Worm (Caenorhabditis elegans): ENCODE results near the gene T22C8.1.

Gene T22C8.1

ce11 chrII:8577509-8578099, 35.0 kb upstream of the T22C8.1 start, which contains the start of gene F54C9.9:
Gene F54C9.9 (plus strand): TSS chrII:8578049.
- TF ChIP-seq tra-4 (tag; optimal IDR thresholded peaks at IDR 0.05) (no peak), scrt-1 (GFP tag; IDR thresholded peaks at IDR 0.05) (no peak), B0310.2 (tag; optimal IDR thresholded peaks at IDR 0.05) (no peak), ets-7 (tag; optimal IDR thresholded peaks at IDR 0.05) (no peak), pes-1 (GFP tag; IDR thresholded peaks at IDR 0.05) (no peak), hmg-4 (GFP tag; optimal IDR thresholded peaks at IDR 0.05) (no peak), ceh-13 (GFP tag; optimal IDR thresholded peaks at IDR 0.05) (no peak), tbx-11 (GFP tag; IDR thresholded peaks at IDR 0.05) (no peak), aly-1 (tag; optimal IDR thresholded peaks at IDR 0.05) (no peak), sea-1 (GFP tag; conservative IDR thresholded peaks at IDR 0.05) (no peak), flt-1 (GFP tag; IDR thresholded peaks at IDR 0.05) (no peak), hmbx-1 (tag; optimal IDR thresholded peaks at IDR 0.05) (no peak), ceh-36 (tag; optimal IDR thresholded peaks at IDR 0.05) (no peak), tbx-37 (GFP tag; conservative IDR thresholded peaks at IDR 0.05) (no peak), hnd-1 (tag; optimal IDR thresholded peaks at IDR 0.05) (no peak), ama-1 (optimal IDR thresholded peaks at IDR 0.05) (no peak), F13C5.2 (tag; optimal IDR thresholded peaks at IDR 0.05) (no peak)

- no peak for TF ChIP-seq hnd-1 (tag; optimal IDR thresholded peaks at IDR 0.05)
- no peak for TF ChIP-seq pes-1 (GFP tag; IDR thresholded peaks at IDR 0.05)
- TF ChIP-seq hmbx-1 (tag; optimal IDR thresholded peaks at IDR 0.05), result no peak
- no peak for TF ChIP-seq F13C5.2 (tag; optimal IDR thresholded peaks at IDR 0.05)
- no peak for TF ChIP-seq ama-1 (optimal IDR thresholded peaks at IDR 0.05)
- TF ChIP-seq tbx-11 (GFP tag; IDR thresholded peaks at IDR 0.05), result no peak
- TF ChIP-seq scrt-1 (GFP tag; IDR thresholded peaks at IDR 0.05), result no peak
- no peak for TF ChIP-seq sea-1 (GFP tag; conservative IDR thresholded peaks at IDR 0.05)
- no peak for TF ChIP-seq flt-1 (GFP tag; IDR thresholded peaks at IDR 0.05)
- TF ChIP-seq tra-4 (tag; optimal IDR thresholded peaks at IDR 0.05), result no peak
- TF ChIP-seq B0310.2 (tag; optimal IDR thresholded peaks at IDR 0.05), result no peak
- TF ChIP-seq ets-7 (tag; optimal IDR thresholded peaks at IDR 0.05), result no peak
- TF ChIP-seq tbx-37 (GFP tag; conservative IDR thresholded peaks at IDR 0.05), result no peak
- no peak for TF ChIP-seq hmg-4 (GFP tag; optimal IDR thresholded peaks at IDR 0.05)
- TF ChIP-seq ceh-36 (tag; optimal IDR thresholded peaks at IDR 0.05), result no peak
- TF ChIP-seq aly-1 (tag; optimal IDR thresholded peaks at IDR 0.05), result no peak
These were observed 30.9 kb upstream of the T22C8.1 start, which contains the start of gene arl-1 for ce11 chrII:8581700-8582099. Gene arl-1 (plus strand): TSS chrII:8582000.

ce11 chrII:8583035-8583434, 29.5 kb upstream of the T22C8.1 start:
- peak; percentile 54 for TF ChIP-seq ama-1 (optimal IDR thresholded peaks at IDR 0.05)
- no peak for TF ChIP-seq aly-1 (tag; optimal IDR thresholded peaks at IDR 0.05)

ce11 chrII:8585036-8585627, 27.4 kb upstream of the T22C8.1 start, which contains the start of gene F54C9.11:
Gene F54C9.11 (minus strand): TSS chrII:8585086.
- TF ChIP-seq ama-1 (optimal IDR thresholded peaks at IDR 0.05) (no peak), aly-1 (tag; optimal IDR thresholded peaks at IDR 0.05) (no peak), ceh-13 (GFP tag; optimal IDR thresholded peaks at IDR 0.05) (no peak), tbx-11 (GFP tag; IDR thresholded peaks at IDR 0.05) (no peak), tbx-37 (GFP tag; conservative IDR thresholded peaks at IDR 0.05) (no peak), pes-1 (GFP tag; IDR thresholded peaks at IDR 0.05) (no peak), F13C5.2 (tag; optimal IDR thresholded peaks at IDR 0.05) (no peak)

- TF ChIP-seq F13C5.2 (tag; optimal IDR thresholded peaks at IDR 0.05) (no peak), aly-1 (tag; optimal IDR thresholded peaks at IDR 0.05) (no peak), ets-7 (tag; optimal IDR thresholded peaks at IDR 0.05) (no peak), sea-1 (GFP tag; conservative IDR thresholded peaks at IDR 0.05) (no peak), ceh-36 (tag; optimal IDR thresholded peaks at IDR 0.05) (no peak), tra-4 (tag; optimal IDR thresholded peaks at IDR 0.05) (no peak), hmbx-1 (tag; optimal IDR thresholded peaks at IDR 0.05) (no peak), flt-1 (GFP tag; IDR thresholded peaks at IDR 0.05) (no peak), hnd-1 (tag; optimal IDR thresholded peaks at IDR 0.05) (no peak), pes-1 (GFP tag; IDR thresholded peaks at IDR 0.05) (no peak), ceh-13 (GFP tag; optimal IDR thresholded peaks at IDR 0.05) (no peak)
These were observed 26.6 kb upstream of the T22C8.1 start for ce11 chrII:8585921-8586320.

- TF ChIP-seq sea-1 (GFP tag; conservative IDR thresholded peaks at IDR 0.05), result no peak
- no peak for TF ChIP-seq flt-1 (GFP tag; IDR thresholded peaks at IDR 0.05)
- TF ChIP-seq hnd-1 (tag; optimal IDR thresholded peaks at IDR 0.05), result no peak
- TF ChIP-seq hmg-4 (GFP tag; optimal IDR thresholded peaks at IDR 0.05), result no peak
- TF ChIP-seq ama-1 (optimal IDR thresholded peaks at IDR 0.05), result no peak
- no peak for TF ChIP-seq ceh-36 (tag; optimal IDR thresholded peaks at IDR 0.05)
- no peak for TF ChIP-seq scrt-1 (GFP tag; IDR thresholded peaks at IDR 0.05)
- TF ChIP-seq tra-4 (tag; optimal IDR thresholded peaks at IDR 0.05), result no peak
- no peak for TF ChIP-seq tbx-11 (GFP tag; IDR thresholded peaks at IDR 0.05)
- TF ChIP-seq F13C5.2 (tag; optimal IDR thresholded peaks at IDR 0.05), result no peak
- TF ChIP-seq aly-1 (tag; optimal IDR thresholded peaks at IDR 0.05), result no peak
- no peak for TF ChIP-seq ceh-13 (GFP tag; optimal IDR thresholded peaks at IDR 0.05)
- no peak for TF ChIP-seq pes-1 (GFP tag; IDR thresholded peaks at IDR 0.05)
- no peak for TF ChIP-seq ets-7 (tag; optimal IDR thresholded peaks at IDR 0.05)
- TF ChIP-seq B0310.2 (tag; optimal IDR thresholded peaks at IDR 0.05), result no peak
- no peak for TF ChIP-seq tbx-37 (GFP tag; conservative IDR thresholded peaks at IDR 0.05)
- TF ChIP-seq hmbx-1 (tag; optimal IDR thresholded peaks at IDR 0.05), result no peak
These were observed 24.8 kb upstream of the T22C8.1 start for ce11 chrII:8587660-8588230.

- TF ChIP-seq tbx-11 (GFP tag; IDR thresholded peaks at IDR 0.05), result no peak
- no peak for TF ChIP-seq aly-1 (tag; optimal IDR thresholded peaks at IDR 0.05)
- TF ChIP-seq hmbx-1 (tag; optimal IDR thresholded peaks at IDR 0.05), result no peak
- TF ChIP-seq hmg-4 (GFP tag; optimal IDR thresholded peaks at IDR 0.05), result no peak
- TF ChIP-seq scrt-1 (GFP tag; IDR thresholded peaks at IDR 0.05), result no peak
- no peak for TF ChIP-seq tra-4 (tag; optimal IDR thresholded peaks at IDR 0.05)
- TF ChIP-seq ets-7 (tag; optimal IDR thresholded peaks at IDR 0.05), result no peak
- no peak for TF ChIP-seq F13C5.2 (tag; optimal IDR thresholded peaks at IDR 0.05)
- no peak for TF ChIP-seq flt-1 (GFP tag; IDR thresholded peaks at IDR 0.05)
- no peak for TF ChIP-seq ama-1 (optimal IDR thresholded peaks at IDR 0.05)
- TF ChIP-seq B0310.2 (tag; optimal IDR thresholded peaks at IDR 0.05), result no peak
- no peak for TF ChIP-seq hnd-1 (tag; optimal IDR thresholded peaks at IDR 0.05)
- no peak for TF ChIP-seq ceh-36 (tag; optimal IDR thresholded peaks at IDR 0.05)
- no peak for TF ChIP-seq ceh-13 (GFP tag; optimal IDR thresholded peaks at IDR 0.05)
- TF ChIP-seq tbx-37 (GFP tag; conservative IDR thresholded peaks at IDR 0.05), result no peak
- no peak for TF ChIP-seq pes-1 (GFP tag; IDR thresholded peaks at IDR 0.05)
- no peak for TF ChIP-seq sea-1 (GFP tag; conservative IDR thresholded peaks at IDR 0.05)
These were observed 24.1 kb upstream of the T22C8.1 start for ce11 chrII:8588442-8588841.
